Worm (Caenorhabditis elegans): ENCODE results near the gene lro-1.

The lro-1 gene

DNA sequence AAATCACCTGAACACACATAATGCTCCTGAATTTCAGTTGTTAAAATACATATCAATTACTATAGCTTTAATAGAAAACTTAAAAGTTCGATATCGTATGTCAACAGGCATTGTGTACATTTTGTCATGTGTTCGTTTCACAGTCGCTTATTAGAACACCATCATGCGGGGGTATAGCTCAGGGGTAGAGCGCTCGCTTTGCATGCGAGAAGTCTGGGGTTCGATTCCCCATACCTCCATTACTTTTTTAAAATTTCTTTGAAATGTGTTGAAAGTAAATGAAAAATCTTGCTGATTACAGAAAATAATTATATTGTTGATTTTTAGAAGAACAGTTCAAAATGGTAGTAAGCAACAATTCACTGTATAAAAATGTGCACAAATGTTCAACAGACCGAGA, 14.3 kb downstream of the lro-1 start:
- TF ChIP-seq mep-1 (tag; optimal IDR thresholded peaks at IDR 0.05) (no peak), ceh-43 (GFP tag; optimal IDR thresholded peaks at IDR 0.05) (no peak), elt-3 (tag; optimal IDR thresholded peaks at IDR 0.05) (no peak), sptf-1 (tag; optimal IDR thresholded peaks at IDR 0.05) (peak; percentile 63), ceh-39 (tag; optimal IDR thresholded peaks at IDR 0.05) (no peak), ceh-83 (GFP tag; optimal IDR thresholded peaks at IDR 0.05) (peak; percentile 70), ham-2 (GFP tag; optimal IDR thresholded peaks at IDR 0.05) (peak; percentile 14), unc-62 (GFP tag; optimal IDR thresholded peaks at IDR 0.05) (no peak), unc-120 (tag; optimal IDR thresholded peaks at IDR 0.05; ENCODE audit: poor library complexity, severe bottlenecking) (no peak), lin-32 (GFP tag; optimal IDR thresholded peaks at IDR 0.05) (no peak), mls-2 (tag; optimal IDR thresholded peaks at IDR 0.05) (peak; percentile 15), tbx-8 (GFP tag; optimal IDR thresholded peaks at IDR 0.05) (no peak), ces-1 (GFP tag; optimal IDR thresholded peaks at IDR 0.05) (no peak), bed-3 (GFP tag; optimal IDR thresholded peaks at IDR 0.05) (peak; percentile 38), elt-1 (tag; optimal IDR thresholded peaks at IDR 0.05; ENCODE audit: borderline replicate concordance, insufficient read depth) (no peak), nhr-76 (tag; optimal IDR thresholded peaks at IDR 0.05) (no peak), sem-2 (GFP tag; optimal IDR thresholded peaks at IDR 0.05) (peak; percentile 48), M03D4.4 (tag; optimal IDR thresholded peaks at IDR 0.05) (peak; percentile 65), drap-1 (GFP tag; optimal IDR thresholded peaks at IDR 0.05) (peak; percentile 48), flh-1 (GFP tag; optimal IDR thresholded peaks at IDR 0.05) (peak; percentile 10), blmp-1 (tag; optimal IDR thresholded peaks at IDR 0.05) (no peak), zip-8 (tag; optimal IDR thresholded peaks at IDR 0.05) (no peak), cnd-1 (tag; optimal IDR thresholded peaks at IDR 0.05) (peak; percentile 52), snpc-4 (tag; optimal IDR thresholded peaks at IDR 0.05) (no peak), lsy-2 (tag; optimal IDR thresholded peaks at IDR 0.05) (no peak), unc-39 (tag; optimal IDR thresholded peaks at IDR 0.05) (no peak)

ce11 chrX:6289038-6289437, 17.1 kb downstream of the lro-1 start:
- TF ChIP-seq drap-1 (GFP tag; optimal IDR thresholded peaks at IDR 0.05) (no peak), lsy-2 (tag; optimal IDR thresholded peaks at IDR 0.05) (no peak), sem-2 (GFP tag; optimal IDR thresholded peaks at IDR 0.05) (no peak), lin-13 (tag; optimal IDR thresholded peaks at IDR 0.05) (no peak)

DNA sequence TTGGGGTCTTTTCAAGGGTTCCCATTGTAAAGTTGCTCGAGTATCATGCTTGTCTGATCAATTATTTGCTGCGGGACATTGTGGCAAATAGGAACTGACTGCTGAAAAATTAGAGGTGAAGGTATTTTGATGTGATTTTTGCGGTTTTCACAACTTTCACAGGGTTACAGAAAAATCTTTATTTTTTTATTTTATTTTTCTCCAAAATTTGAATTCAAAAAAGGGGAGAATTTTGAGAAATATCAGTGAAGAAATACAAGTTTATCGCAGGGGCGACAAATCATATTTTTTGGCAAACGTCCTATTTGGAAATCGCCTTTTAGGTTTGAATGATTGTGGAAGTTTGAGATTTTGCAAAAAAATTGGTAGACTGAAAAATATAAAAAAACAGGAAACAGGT, 19.7 kb downstream of the lro-1 start, which contains the start of gene lev-9:
Gene lev-9, minus strand, starts transcription at position 101 of the 400 bp plus-strand sequence.
- TF ChIP-seq hlh-1 (tag; optimal IDR thresholded peaks at IDR 0.05), result peak; percentile 56
- TF ChIP-seq nhr-2 (tag; optimal IDR thresholded peaks at IDR 0.05), result no peak
- TF ChIP-seq sptf-1 (tag; optimal IDR thresholded peaks at IDR 0.05), result no peak

ce11 chrX:6292143-6292542, 20.3 kb downstream of the lro-1 start:
- TF ChIP-seq M03D4.4 (tag; optimal IDR thresholded peaks at IDR 0.05) (peak; percentile 95), tbx-8 (GFP tag; optimal IDR thresholded peaks at IDR 0.05) (peak; percentile 86), nhr-28 (tag; optimal IDR thresholded peaks at IDR 0.05) (no peak), snpc-4 (tag; optimal IDR thresholded peaks at IDR 0.05) (no peak), bed-3 (GFP tag; optimal IDR thresholded peaks at IDR 0.05) (peak; percentile 89), mls-2 (tag; optimal IDR thresholded peaks at IDR 0.05) (peak; percentile 96), nhr-76 (tag; optimal IDR thresholded peaks at IDR 0.05) (no peak), mep-1 (tag; optimal IDR thresholded peaks at IDR 0.05) (peak; percentile 11), unc-120 (tag; optimal IDR thresholded peaks at IDR 0.05; ENCODE audit: poor library complexity, severe bottlenecking) (peak; percentile 95), flh-1 (GFP tag; optimal IDR thresholded peaks at IDR 0.05) (peak; percentile 79), nhr-2 (tag; optimal IDR thresholded peaks at IDR 0.05) (peak; percentile 19), mab-5 (tag; optimal IDR thresholded peaks at IDR 0.05) (peak; percentile 51), ceh-43 (GFP tag; optimal IDR thresholded peaks at IDR 0.05) (peak; percentile 90), cnd-1 (tag; optimal IDR thresholded peaks at IDR 0.05) (peak; percentile 94), unc-39 (tag; optimal IDR thresholded peaks at IDR 0.05) (no peak), ztf-11 (tag; optimal IDR thresholded peaks at IDR 0.05) (no peak), lin-32 (GFP tag; optimal IDR thresholded peaks at IDR 0.05) (peak; percentile 87), nhr-237 (tag; optimal IDR thresholded peaks at IDR 0.05) (peak; percentile 32), blmp-1 (tag; optimal IDR thresholded peaks at IDR 0.05) (no peak), sem-2 (GFP tag; optimal IDR thresholded peaks at IDR 0.05) (peak; percentile 89), pha-4 (tag; optimal IDR thresholded peaks at IDR 0.05) (peak; percentile 46), ceh-39 (tag; optimal IDR thresholded peaks at IDR 0.05) (peak; percentile 0), nhr-12 (tag; optimal IDR thresholded peaks at IDR 0.05) (no peak), lin-13 (tag; optimal IDR thresholded peaks at IDR 0.05) (peak; percentile 29), ceh-83 (GFP tag; optimal IDR thresholded peaks at IDR 0.05) (peak; percentile 95), drap-1 (GFP tag; optimal IDR thresholded peaks at IDR 0.05) (peak; percentile 94), zip-8 (tag; optimal IDR thresholded peaks at IDR 0.05) (no peak), hlh-1 (tag; optimal IDR thresholded peaks at IDR 0.05) (peak; percentile 4), ham-2 (GFP tag; optimal IDR thresholded peaks at IDR 0.05) (peak; percentile 88), ces-1 (GFP tag; optimal IDR thresholded peaks at IDR 0.05) (peak; percentile 20), sptf-1 (tag; optimal IDR thresholded peaks at IDR 0.05) (peak; percentile 97), elt-1 (tag; optimal IDR thresholded peaks at IDR 0.05; ENCODE audit: borderline replicate concordance, insufficient read depth) (peak; percentile 47), elt-3 (tag; optimal IDR thresholded peaks at IDR 0.05) (no peak), unc-62 (GFP tag; optimal IDR thresholded peaks at IDR 0.05) (peak; percentile 41), lsy-2 (tag; optimal IDR thresholded peaks at IDR 0.05) (peak; percentile 57)
